Fruit fly (Drosophila melanogaster): ENCODE data around the gene CG8004.

CG8004 gene

dm6 chr3L:19910054-19910414, 18.3 kb downstream of the CG8004 start, which contains the start of the genes Mi-2 and Prp3:
Mi-2 (minus strand) TSS chr3L:19910215.
Prp3 (plus strand) TSS chr3L:19910300.
- TF ChIP-seq insv (GFP tag; optimal IDR thresholded peaks at IDR 0.05) (peak in 1 of 2 experiments; percentile 38), Dek (tag; optimal IDR thresholded peaks at IDR 0.05) (peak; percentile 8), shn (GFP tag; optimal IDR thresholded peaks at IDR 0.05) (no peak), CG14050 (GFP tag; IDR thresholded peaks at IDR 0.05) (no peak), lilli (GFP tag; optimal IDR thresholded peaks at IDR 0.05) (peak; percentile 6), Rx (GFP tag; IDR thresholded peaks at IDR 0.05) (no peak), unc-4 (GFP tag; IDR thresholded peaks at IDR 0.05; ENCODE audit: partially characterized antibody) (no peak), CG1603 (tag; optimal IDR thresholded peaks at IDR 0.05) (peak; percentile 51), HLH4C (GFP tag; IDR thresholded peaks at IDR 0.05; ENCODE audit: partially characterized antibody) (no peak), sug (tag; optimal IDR thresholded peaks at IDR 0.05) (peak; percentile 40), CG42726 (GFP tag; IDR thresholded peaks at IDR 0.05; ENCODE audit: partially characterized antibody) (0 out of 2 replicates have a peak, but pooled peaks have one; percentile 40), CG18764 (GFP tag; optimal IDR thresholded peaks at IDR 0.05) (no peak), Lhr (GFP tag; optimal IDR thresholded peaks at IDR 0.05) (peak; percentile 17), CG1792 (GFP tag; optimal IDR thresholded peaks at IDR 0.05) (no peak), CG8388 (GFP tag; optimal IDR thresholded peaks at IDR 0.05) (no peak), ERR (GFP tag; optimal IDR thresholded peaks at IDR 0.05) (peak; percentile 26), Med (GFP tag) (peak; percentile 88), sqz (GFP tag; optimal IDR thresholded peaks at IDR 0.05) (no peak), CG7271 (tag; optimal IDR thresholded peaks at IDR 0.05) (no peak), Taf1 (GFP tag; IDR thresholded peaks at IDR 0.05) (no peak), dmrt99B (tag; optimal IDR thresholded peaks at IDR 0.05) (no peak), HLHmδ (GFP tag; optimal IDR thresholded peaks at IDR 0.05) (no peak), CG3281 (GFP tag; optimal IDR thresholded peaks at IDR 0.05) (peak; percentile 100), CG13624 (GFP tag; optimal IDR thresholded peaks at IDR 0.05) (peak; percentile 3), sens-2 (GFP tag; IDR thresholded peaks at IDR 0.05) (no peak), CG18262 (tag; optimal IDR thresholded peaks at IDR 0.05) (no peak), Trl (optimal IDR thresholded peaks at IDR 0.05) (peak in 1 of 2 experiments; percentile 80), Trl (GFP tag; optimal IDR thresholded peaks at IDR 0.05) (peak; percentile 74), CG18476 (GFP tag; optimal IDR thresholded peaks at IDR 0.05) (no peak), vvl (GFP tag; IDR thresholded peaks at IDR 0.05) (peak; percentile 61; the same call in 1 of the 2 replicates), Lim3 (GFP tag; IDR thresholded peaks at IDR 0.05) (no peak), tap (tag; optimal IDR thresholded peaks at IDR 0.05) (no peak), D (optimal IDR thresholded peaks at IDR 0.05) (no peak), D (GFP tag; optimal IDR thresholded peaks at IDR 0.05) (no peak), E2f1 (GFP tag; IDR thresholded peaks at IDR 0.05) (0 out of 2 replicates have a peak, but pooled peaks have one; percentile 14), CG7928 (GFP tag; optimal IDR thresholded peaks at IDR 0.05) (peak; percentile 88), CG2129 (GFP tag; IDR thresholded peaks at IDR 0.05; ENCODE audit: partially characterized antibody) (no peak), MESR4 (GFP tag; optimal IDR thresholded peaks at IDR 0.05) (peak; percentile 81), ap (GFP tag; IDR thresholded peaks at IDR 0.05) (no peak), bbx (GFP tag; IDR thresholded peaks at IDR 0.05; ENCODE audit: partially characterized antibody) (0 out of 2 replicates have a peak, but pooled peaks have one; percentile 15), stwl (tag; optimal IDR thresholded peaks at IDR 0.05) (peak; percentile 91), Bgb (GFP tag; IDR thresholded peaks at IDR 0.05; ENCODE audit: partially characterized antibody) (peak; percentile 53; the same call in 1 of the 2 replicates), MBD-R2 (GFP tag; IDR thresholded peaks at IDR 0.05) (peak; percentile 94), Mad (GFP tag; optimal IDR thresholded peaks at IDR 0.05) (peak; percentile 32), CoRest (tag; optimal IDR thresholded peaks at IDR 0.05) (peak; percentile 10), Kr (GFP tag; optimal IDR thresholded peaks at IDR 0.05) (no peak), CG14710 (tag; optimal IDR thresholded peaks at IDR 0.05) (peak; percentile 57), CG16813 (GFP tag; IDR thresholded peaks at IDR 0.05; ENCODE audit: partially characterized antibody) (no peak), CG6813 (GFP tag; optimal IDR thresholded peaks at IDR 0.05) (no peak), Dref (GFP tag; IDR thresholded peaks at IDR 0.05) (peak; percentile 83), CG10267 (tag; optimal IDR thresholded peaks at IDR 0.05) (peak; percentile 52)
